Fruit fly (Drosophila melanogaster) whole organism, pupa: ENCODE measurements around the gene sowah.

Source experiments
- CG10348 ChIP-seq: fragments of 200-800 bp; sonication (Bioruptor generic); IDR thresholded peaks from 2 replicates; pipeline ENCODE4 v1.3.6; 2022; ENCODE audit warnings: missing biosample characterization, missing genetic modification characterization
- CG12605 ChIP-seq: fragments of 200-800 bp; sonication (Bioruptor generic); IDR thresholded peaks from 2 replicates; pipeline ENCODE4 v1.3.6; 2022; ENCODE audit warnings: missing biosample characterization, missing genetic modification characterization
- CG13204 ChIP-seq: fragments of 200-800 bp; sonication (Bioruptor generic); optimal IDR thresholded peaks from 2 replicates; lab custom pipeline; 2018; ENCODE audit warnings: missing biosample characterization, mild to moderate bottlenecking, missing genetic modification characterization, moderate library complexity
- CG14655 ChIP-seq: fragments of 200-800 bp; sonication (Bioruptor generic); optimal IDR thresholded peaks from 3 replicates; lab custom pipeline; 2017; ENCODE audit warnings: mild to moderate bottlenecking, missing biosample characterization, missing genetic modification reagents, missing genetic modification characterization
- CG17806 ChIP-seq: fragments of 200-800 bp; sonication (Bioruptor generic); optimal IDR thresholded peaks from 2 replicates; lab custom pipeline; 2018; ENCODE audit warnings: missing biosample characterization, mild to moderate bottlenecking, missing genetic modification characterization, moderate library complexity
- CG32121 ChIP-seq: fragments of 200-800 bp; sonication (Bioruptor generic); IDR thresholded peaks from 2 replicates; pipeline ENCODE4 v1.3.6; 2022; ENCODE audit warnings: missing biosample characterization, missing genetic modification characterization
- CG34367 ChIP-seq: fragments of 200-800 bp; sonication (Bioruptor generic); optimal IDR thresholded peaks from 2 replicates; lab custom pipeline; 2018; ENCODE audit warnings: missing biosample characterization, mild to moderate bottlenecking, missing genetic modification characterization
- CG8159 ChIP-seq: fragments of 200-800 bp; sonication (Bioruptor generic); optimal IDR thresholded peaks from 3 replicates; lab custom pipeline; 2018; ENCODE audit warnings: missing biosample characterization, mild to moderate bottlenecking, missing genetic modification characterization, moderate library complexity
- CG8301 ChIP-seq: fragments of 200-800 bp; sonication (Bioruptor generic); optimal IDR thresholded peaks from 2 replicates; lab custom pipeline; 2018; ENCODE audit warnings: missing biosample characterization, mild to moderate bottlenecking, missing genetic modification characterization
- D1 ChIP-seq: fragments of 200-800 bp; sonication (Bioruptor generic); optimal IDR thresholded peaks from 2 replicates; lab custom pipeline; 2018; ENCODE audit warnings: missing biosample characterization, mild to moderate bottlenecking, missing genetic modification characterization, moderate library complexity
- EcR ChIP-seq: fragments of 200-800 bp; sonication (Bioruptor generic); optimal IDR thresholded peaks from 3 replicates; lab custom pipeline; 2019; ENCODE audit warnings: missing biosample characterization, missing genetic modification characterization, mild to moderate bottlenecking, moderate library complexity, missing genetic modification reagents
- Pif1B ChIP-seq: fragments of 200-800 bp; sonication (Bioruptor generic); optimal IDR thresholded peaks from 3 replicates; lab custom pipeline; 2016; ENCODE audit warnings: missing biosample characterization, missing genetic modification characterization
- Snoo ChIP-seq: fragments of 200-800 bp; sonication (Bioruptor generic); optimal IDR thresholded peaks from 3 replicates; lab custom pipeline; 2017; ENCODE audit warnings: missing biosample characterization, mild to moderate bottlenecking, missing genetic modification characterization, inconsistent platforms
- fd96Ca ChIP-seq: fragments of 200-800 bp; sonication (Bioruptor generic); IDR thresholded peaks from 3 replicates; pipeline ENCODE4 v1.3.6; 2022; ENCODE audit warnings: missing biosample characterization, missing genetic modification characterization

- TF ChIP-seq CG10348 (GFP tag; lab: Robert Waterston, UW) (no peak), Snoo (tag; lab: Kevin White, UChicago) (no peak), CG12605 (no peak), EcR (GFP tag; lab: Kevin White, UChicago) (no peak), D1 (tag; lab: Kevin White, UChicago) (peak; percentile 18), fd96Ca (GFP tag; lab: Robert Waterston, UW) (no peak), CG14655 (GFP tag; lab: Kevin White, UChicago) (peak; percentile 39), Pif1B (GFP tag; lab: Kevin White, UChicago) (no peak), CG34367 (tag; lab: Kevin White, UChicago) (peak; percentile 32), CG32121 (GFP tag; lab: Robert Waterston, UW) (no peak), CG13204 (GFP tag; lab: Kevin White, UChicago) (no peak), CG17806 (tag; lab: Kevin White, UChicago) (peak; percentile 7), CG8301 (no peak), CG8159 (tag; lab: Kevin White, UChicago) (peak; percentile 46)
Observed at dm6 chr3L:12589972-12590606, 17.7 kb upstream of the sowah start.
